Worm (Caenorhabditis elegans) whole organism, L2 larva: ENCODE data around the gene Y47D3A.32.

Experiments used
- aly-2 ChIP-seq: fragments of 150-350 bp; optimal IDR thresholded peaks from 2 replicates; lab custom pipeline; 2014; ENCODE audit warnings: missing biosample characterization, missing genetic modification characterization
- ama-1 ChIP-seq: fragments of 150-350 bp; optimal IDR thresholded peaks from 2 replicates; lab custom pipeline; 2018; ENCODE audit warnings: inconsistent platforms
- ceh-82 ChIP-seq: fragments of 150-350 bp; optimal IDR thresholded peaks from 2 replicates; lab custom pipeline; 2014; ENCODE audit warnings: missing biosample characterization, missing genetic modification characterization
- egl-27 ChIP-seq: sonication (generic microtip); optimal IDR thresholded peaks from 3 replicates; lab custom pipeline; 2017; ENCODE audit warnings: missing biosample characterization, missing genetic modification reagents, missing genetic modification characterization
- elt-3 ChIP-seq: sonication (generic microtip); optimal IDR thresholded peaks from 2 replicates; lab custom pipeline; 2017; ENCODE audit warnings: missing biosample characterization, missing genetic modification characterization
- fos-1 ChIP-seq: fragments of 150-350 bp; optimal IDR thresholded peaks from 2 replicates; lab custom pipeline; 2014; ENCODE audit warnings: missing biosample characterization, missing genetic modification characterization
- mbf-1 ChIP-seq: sonication (generic microtip); optimal IDR thresholded peaks from 2 replicates; lab custom pipeline; 2017; ENCODE audit warnings: missing biosample characterization, missing genetic modification characterization
- nhr-12 ChIP-seq: fragments of 150-350 bp; optimal IDR thresholded peaks from 2 replicates; lab custom pipeline; 2014; ENCODE audit warnings: missing biosample characterization, missing genetic modification characterization
- nhr-237 ChIP-seq: fragments of 150-350 bp; optimal IDR thresholded peaks from 2 replicates; lab custom pipeline; 2014; ENCODE audit warnings: missing biosample characterization, missing genetic modification characterization
- nhr-25 ChIP-seq: fragments of 150-350 bp; sonication (generic microtip); optimal IDR thresholded peaks from 3 replicates; lab custom pipeline; 2014; ENCODE audit warnings: missing biosample characterization, missing genetic modification characterization
- nhr-77 ChIP-seq: fragments of 150-350 bp; optimal IDR thresholded peaks from 2 replicates; lab custom pipeline; 2014; ENCODE audit warnings: missing biosample characterization, missing genetic modification characterization
- snpc-4 ChIP-seq: fragments of 150-350 bp; optimal IDR thresholded peaks from 2 replicates; lab custom pipeline; 2014; ENCODE audit warnings: missing biosample characterization, missing genetic modification characterization
- ztf-11 ChIP-seq: sonication (generic microtip); optimal IDR thresholded peaks from 2 replicates; lab custom pipeline; 2017; ENCODE audit warnings: missing biosample characterization, missing genetic modification characterization

- TF ChIP-seq nhr-12 (tag; lab: Kevin White, UChicago) (no peak), egl-27 (no peak), fos-1 (tag; lab: Kevin White, UChicago) (peak; percentile 81), ztf-11 (tag; lab: Kevin White, UChicago) (no peak), ceh-82 (tag; lab: Kevin White, UChicago) (no peak), ama-1 (lab: Kevin White, UChicago) (no peak), nhr-237 (tag; lab: Kevin White, UChicago) (no peak), snpc-4 (tag; lab: Kevin White, UChicago) (no peak), elt-3 (tag; lab: Kevin White, UChicago) (no peak), aly-2 (tag; lab: Kevin White, UChicago) (no peak), nhr-25 (tag; lab: Kevin White, UChicago) (peak; percentile 55), nhr-77 (tag; lab: Kevin White, UChicago) (no peak), mbf-1 (tag; lab: Kevin White, UChicago) (no peak)
Observed at ce11 chrIII:11240776-11241175, 11.4 kb upstream of the Y47D3A.32 start.
